Fruit fly (Drosophila melanogaster): ENCODE data around the gene Pkd2.

The Pkd2 gene

dm6 chr2L:12435976-12436771 is 38.1 kb downstream of the Pkd2 start (continued):
- TF ChIP-seq CG10366 (GFP tag; IDR thresholded peaks at IDR 0.05), result no peak
- TF ChIP-seq Lhr (GFP tag; optimal IDR thresholded peaks at IDR 0.05), result no peak
- TF ChIP-seq fd64A (GFP tag; optimal IDR thresholded peaks at IDR 0.05), result no peak
- peak; percentile 26 for TF ChIP-seq trem (tag; optimal IDR thresholded peaks at IDR 0.05)
- no peak for TF ChIP-seq az2 (GFP tag; optimal IDR thresholded peaks at IDR 0.05)
- TF ChIP-seq sug (tag; optimal IDR thresholded peaks at IDR 0.05), result peak; percentile 48
- peak; percentile 41 for TF ChIP-seq mirr (GFP tag; optimal IDR thresholded peaks at IDR 0.05)
- peak; percentile 1 for TF ChIP-seq lilli (GFP tag; optimal IDR thresholded peaks at IDR 0.05)
- no peak for TF ChIP-seq CG18262 (tag; optimal IDR thresholded peaks at IDR 0.05)
- no peak for TF ChIP-seq CG7372 (GFP tag; IDR thresholded peaks at IDR 0.05)
- TF ChIP-seq da (GFP tag; optimal IDR thresholded peaks at IDR 0.05), result no peak
- TF ChIP-seq CG6689 (GFP tag; IDR thresholded peaks at IDR 0.05), result no peak
- TF ChIP-seq org-1 (GFP tag; optimal IDR thresholded peaks at IDR 0.05), result no peak
- TF ChIP-seq C15 (GFP tag; IDR thresholded peaks at IDR 0.05), result no peak
- no peak for TF ChIP-seq CG15011 (GFP tag; optimal IDR thresholded peaks at IDR 0.05)
- TF ChIP-seq eyg (GFP tag; optimal IDR thresholded peaks at IDR 0.05), result no peak
- peak; percentile 67 for TF ChIP-seq YL-1 (GFP tag; optimal IDR thresholded peaks at IDR 0.05)
- TF ChIP-seq Dek (tag; optimal IDR thresholded peaks at IDR 0.05), result no peak
- TF ChIP-seq CG11247 (GFP tag; IDR thresholded peaks at IDR 0.05), result no peak
- no peak for TF ChIP-seq Mes4 (GFP tag; optimal IDR thresholded peaks at IDR 0.05)
- TF ChIP-seq CG11560 (tag; IDR thresholded peaks at IDR 0.05), result no peak
- no peak for TF ChIP-seq tap (tag; optimal IDR thresholded peaks at IDR 0.05)
- TF ChIP-seq CG18764 (GFP tag; optimal IDR thresholded peaks at IDR 0.05), result no peak
- TF ChIP-seq CG30020 (tag; optimal IDR thresholded peaks at IDR 0.05), result no peak
- no peak for TF ChIP-seq kni (GFP tag; optimal IDR thresholded peaks at IDR 0.05)
- no peak for TF ChIP-seq NK7.1 (GFP tag; optimal IDR thresholded peaks at IDR 0.05)
- no peak for TF ChIP-seq salm (tag; optimal IDR thresholded peaks at IDR 0.05)
- peak; percentile 0 for TF ChIP-seq CG2712 (tag; optimal IDR thresholded peaks at IDR 0.05)
- TF ChIP-seq CG10654 (GFP tag; optimal IDR thresholded peaks at IDR 0.05), result no peak
- TF ChIP-seq bab2 (GFP tag; optimal IDR thresholded peaks at IDR 0.05), result no peak
- no peak for TF ChIP-seq tup (GFP tag; optimal IDR thresholded peaks at IDR 0.05)
- no peak for TF ChIP-seq Taf1 (GFP tag; IDR thresholded peaks at IDR 0.05)
- 0 out of 2 replicates have a peak, but pooled peaks have one; percentile 26 for TF ChIP-seq Adf1 (GFP tag; IDR thresholded peaks at IDR 0.05)
- TF ChIP-seq CG34224 (GFP tag; IDR thresholded peaks at IDR 0.05; ENCODE audit: partially characterized antibody), result peak; percentile 35; the same call in 1 of the 3 replicates
- TF ChIP-seq sna (GFP tag; IDR thresholded peaks at IDR 0.05; ENCODE audit: partially characterized antibody), result no peak
- no peak for TF ChIP-seq MTF-1 (GFP tag; optimal IDR thresholded peaks at IDR 0.05; ENCODE audit: borderline replicate concordance)
- TF ChIP-seq CG10959 (GFP tag; IDR thresholded peaks at IDR 0.05), result no peak
- TF ChIP-seq CG15601 (tag; optimal IDR thresholded peaks at IDR 0.05), result no peak
- no peak for TF ChIP-seq ash1 (GFP tag; optimal IDR thresholded peaks at IDR 0.05)
- no peak; the same call in 1 of the 2 replicates for TF ChIP-seq seq (GFP tag; IDR thresholded peaks at IDR 0.05)
- TF ChIP-seq nom (GFP tag; optimal IDR thresholded peaks at IDR 0.05), result no peak
- peak; percentile 23; the same call in 1 of the 3 replicates for TF ChIP-seq Opbp (GFP tag; IDR thresholded peaks at IDR 0.05; ENCODE audit: partially characterized antibody)
- no peak for TF ChIP-seq ranshi (GFP tag; IDR thresholded peaks at IDR 0.05)
- 0 out of 2 replicates have a peak, but pooled peaks have one; percentile 15 for TF ChIP-seq Drgx (GFP tag; IDR thresholded peaks at IDR 0.05)
- no peak for TF ChIP-seq hkb (optimal IDR thresholded peaks at IDR 0.05)
- 0 out of 2 replicates have a peak, but pooled peaks have one; percentile 24 for TF ChIP-seq hkb (GFP tag; IDR thresholded peaks at IDR 0.05)
- TF ChIP-seq hth (optimal IDR thresholded peaks at IDR 0.05), result no peak
- no peak for TF ChIP-seq CG17328 (GFP tag; IDR thresholded peaks at IDR 0.05)
- TF ChIP-seq CG13894 (tag; optimal IDR thresholded peaks at IDR 0.05), result no peak
- peak; percentile 11 for TF ChIP-seq CG30403 (GFP tag; optimal IDR thresholded peaks at IDR 0.05)

Data from whole organism, embryonic.